Worm (Caenorhabditis elegans) whole organism, L4 larva: Measurements from ENCODE around the gene rmd-2.
A peak's percentile ranks its signal among the peaks of the same experiment; 100 is the strongest.

Experiments
- F37D6.2 ChIP-seq: sonication (generic microtip); optimal IDR thresholded peaks from 2 replicates; lab custom pipeline; 2016; ENCODE audit warnings: mild to moderate bottlenecking, missing genetic modification characterization, missing compliant biosample characterization
- T26A8.4 ChIP-seq: fragments of 200-800 bp; sonication (Bioruptor generic); IDR thresholded peaks from 2 replicates; pipeline ENCODE4 v1.3.6; 2022; ENCODE audit warnings: missing genetic modification characterization, missing compliant biosample characterization
- Y5F2A.4 ChIP-seq: fragments of 200-800 bp; sonication (Bioruptor generic); optimal IDR thresholded peaks from 2 replicates; lab custom pipeline; 2018; ENCODE audit warnings: mild to moderate bottlenecking, missing genetic modification characterization, missing compliant biosample characterization
- ZK546.5 ChIP-seq, 2 experiments: sonication (generic microtip); optimal IDR thresholded peaks; 2 replicates each; lab custom pipeline; 2017; ENCODE audit warnings: missing biosample characterization in 2 of 2, missing genetic modification characterization in 2 of 2
- aly-2 ChIP-seq: sonication (generic microtip); optimal IDR thresholded peaks from 2 replicates; lab custom pipeline; 2018; ENCODE audit warnings: missing biosample characterization, missing genetic modification characterization
- attf-4 ChIP-seq: sonication (generic microtip); optimal IDR thresholded peaks from 3 replicates; lab custom pipeline; 2017; ENCODE audit warnings: missing biosample characterization, missing genetic modification characterization
- ceh-28 ChIP-seq: fragments of 150-350 bp; optimal IDR thresholded peaks from 2 replicates; lab custom pipeline; 2014; ENCODE audit warnings: missing biosample characterization, missing genetic modification reagents, missing genetic modification characterization
- ceh-32 ChIP-seq: sonication (generic microtip); optimal IDR thresholded peaks from 2 replicates; lab custom pipeline; 2016; ENCODE audit warnings: mild to moderate bottlenecking, missing genetic modification characterization, missing compliant biosample characterization; ENCODE audit not compliant: poor library complexity
- ceh-62 ChIP-seq: sonication (generic microtip); optimal IDR thresholded peaks from 2 replicates; lab custom pipeline; 2017; ENCODE audit warnings: missing biosample characterization, missing genetic modification characterization
- ceh-82 ChIP-seq: sonication (generic microtip); optimal IDR thresholded peaks from 2 replicates; lab custom pipeline; 2017; ENCODE audit warnings: missing biosample characterization, missing genetic modification characterization
- ces-1 ChIP-seq: fragments of 150-350 bp; sonication (generic microtip); optimal IDR thresholded peaks from 4 replicates; lab custom pipeline; 2014; ENCODE audit warnings: missing biosample characterization, missing genetic modification reagents, missing genetic modification characterization
- daf-16 ChIP-seq, 3 experiments: sonication (generic microtip); optimal IDR thresholded peaks; 2 replicates each; lab custom pipeline; 2016 to 2017; ENCODE audit warnings: missing genetic modification characterization in 3 of 3, missing genetic modification reagents in 3 of 3, mild to moderate bottlenecking in 2 of 3, missing compliant biosample characterization in 2 of 3, missing biosample characterization in 1 of 3, moderate library complexity in 1 of 3
- dmd-6 ChIP-seq: fragments of 200-800 bp; sonication (Bioruptor generic); IDR thresholded peaks from 2 replicates; pipeline ENCODE4 v1.3.6; 2022; ENCODE audit warnings: missing genetic modification reagents, missing genetic modification characterization, missing compliant biosample characterization
- dmd-9 ChIP-seq: fragments of 200-800 bp; sonication (Bioruptor generic); IDR thresholded peaks from 2 replicates; pipeline ENCODE4 v1.3.6; 2022; ENCODE audit warnings: missing genetic modification reagents, missing genetic modification characterization, missing compliant biosample characterization
- dpl-1 ChIP-seq: fragments of 150-350 bp; optimal IDR thresholded peaks from 2 replicates; lab custom pipeline; 2014; ENCODE audit warnings: missing biosample characterization, missing genetic modification reagents, missing genetic modification characterization
- egl-43 ChIP-seq: fragments of 200-800 bp; sonication (Bioruptor generic); IDR thresholded peaks from 2 replicates; pipeline ENCODE4 v1.3.6; 2022; ENCODE audit warnings: missing genetic modification reagents, missing genetic modification characterization, missing compliant biosample characterization
- hlh-11 ChIP-seq: fragments of 200-800 bp; sonication (Bioruptor generic); optimal IDR thresholded peaks from 2 replicates; lab custom pipeline; 2018; ENCODE audit warnings: mild to moderate bottlenecking, missing genetic modification characterization, missing compliant biosample characterization
- jun-1 ChIP-seq: fragments of 150-350 bp; optimal IDR thresholded peaks from 2 replicates; lab custom pipeline; 2014; ENCODE audit warnings: missing biosample characterization, missing genetic modification reagents, missing genetic modification characterization
- lin-1 ChIP-seq: fragments of 200-800 bp; sonication (Bioruptor generic); IDR thresholded peaks from 2 replicates; pipeline ENCODE4 v1.3.6; 2022; ENCODE audit warnings: missing genetic modification reagents, missing genetic modification characterization, missing compliant biosample characterization
- lin-13 ChIP-seq: fragments of 150-350 bp; optimal IDR thresholded peaks from 2 replicates; lab custom pipeline; 2014; ENCODE audit warnings: missing biosample characterization, missing genetic modification reagents, missing genetic modification characterization
- lin-29 ChIP-seq: fragments of 200-800 bp; sonication (Bioruptor generic); IDR thresholded peaks from 2 replicates; pipeline ENCODE4 v1.3.6; 2022; ENCODE audit warnings: missing genetic modification reagents, missing genetic modification characterization, missing compliant biosample characterization
- lir-3 ChIP-seq: sonication (generic microtip); optimal IDR thresholded peaks from 2 replicates; lab custom pipeline; 2016; ENCODE audit warnings: mild to moderate bottlenecking, missing genetic modification characterization, missing compliant biosample characterization
- madf-5 ChIP-seq, 2 experiments: fragments of 200-800 bp; sonication (Bioruptor generic); IDR thresholded peaks; 2 replicates each; pipeline ENCODE4 v1.3.6; 2022; ENCODE audit warnings: missing compliant biosample characterization in 2 of 2, missing genetic modification characterization in 2 of 2
- madf-9 ChIP-seq: fragments of 200-800 bp; sonication (Bioruptor generic); conservative IDR thresholded peaks from 2 replicates; pipeline ENCODE4 v1.3.6; 2022; ENCODE audit warnings: missing genetic modification reagents, missing genetic modification characterization, missing compliant biosample characterization
- mdl-1 ChIP-seq, 2 experiments: fragments of 150-350 bp in 1 of 2; sonication (generic microtip) in 1 of 2; optimal IDR thresholded peaks; 2 replicates each; lab custom pipeline; 2014 to 2017; ENCODE audit warnings: missing biosample characterization in 2 of 2, missing genetic modification characterization in 2 of 2
- mdt-29 ChIP-seq: fragments of 200-800 bp; sonication (Bioruptor generic); IDR thresholded peaks from 2 replicates; pipeline ENCODE4 v1.3.6; 2022; ENCODE audit warnings: missing genetic modification reagents, missing genetic modification characterization, missing compliant biosample characterization
- mxl-3 ChIP-seq: fragments of 200-800 bp; sonication (Bioruptor generic); optimal IDR thresholded peaks from 2 replicates; lab custom pipeline; 2018; ENCODE audit warnings: mild to moderate bottlenecking, missing genetic modification characterization, missing compliant biosample characterization
- nhr-102 ChIP-seq: sonication (generic microtip); optimal IDR thresholded peaks from 2 replicates; lab custom pipeline; 2016; ENCODE audit warnings: mild to moderate bottlenecking, missing genetic modification characterization, moderate library complexity, missing compliant biosample characterization
- nhr-11 ChIP-seq: fragments of 150-350 bp; optimal IDR thresholded peaks from 2 replicates; lab custom pipeline; 2014; ENCODE audit warnings: missing biosample characterization, missing genetic modification characterization
- nhr-111 ChIP-seq: fragments of 200-800 bp; sonication (Bioruptor generic); optimal IDR thresholded peaks from 2 replicates; lab custom pipeline; 2018; ENCODE audit warnings: mild to moderate bottlenecking, missing genetic modification characterization, missing compliant biosample characterization
- nhr-25 ChIP-seq: sonication (generic microtip); optimal IDR thresholded peaks from 2 replicates; lab custom pipeline; 2017; ENCODE audit warnings: missing genetic modification characterization, mild to moderate bottlenecking, missing compliant biosample characterization, antibody characterized with exemption, moderate library complexity, borderline replicate concordance; ENCODE audit not compliant: insufficient read depth
- nhr-28 ChIP-seq: fragments of 150-350 bp; optimal IDR thresholded peaks from 2 replicates; lab custom pipeline; 2014; ENCODE audit warnings: missing biosample characterization, missing genetic modification characterization
- nhr-48 ChIP-seq: sonication (generic microtip); optimal IDR thresholded peaks from 2 replicates; lab custom pipeline; 2016; ENCODE audit warnings: mild to moderate bottlenecking, missing genetic modification characterization, missing compliant biosample characterization
- nhr-6 ChIP-seq: fragments of 150-350 bp; optimal IDR thresholded peaks from 2 replicates; lab custom pipeline; 2014; ENCODE audit warnings: missing biosample characterization, missing genetic modification characterization
- nhr-76 ChIP-seq: fragments of 150-350 bp; optimal IDR thresholded peaks from 2 replicates; lab custom pipeline; 2014; ENCODE audit warnings: missing biosample characterization, missing genetic modification characterization
- pha-4 ChIP-seq, 2 experiments: fragments of 150-350 bp in 1 of 2; fragments of 200-800 bp in 1 of 2; sonication (Bioruptor generic) in 1 of 2; IDR thresholded peaks in 1 of 2; optimal IDR thresholded peaks in 1 of 2; 2 replicates each; pipeline versions ENCODE4 v1.3.6 to Lab custom; 2014 to 2022; ENCODE audit warnings: missing genetic modification characterization in 2 of 2, missing genetic modification reagents in 2 of 2, missing biosample characterization in 1 of 2, missing compliant biosample characterization in 1 of 2
- php-3 ChIP-seq: fragments of 200-800 bp; sonication (Bioruptor generic); IDR thresholded peaks from 2 replicates; pipeline ENCODE4 v1.3.6; 2022; ENCODE audit warnings: missing genetic modification reagents, missing genetic modification characterization, missing compliant biosample characterization
- sdz-12 ChIP-seq: fragments of 200-800 bp; sonication (Bioruptor generic); optimal IDR thresholded peaks from 2 replicates; lab custom pipeline; 2018; ENCODE audit warnings: mild to moderate bottlenecking, missing genetic modification characterization, missing compliant biosample characterization
- set-16 ChIP-seq: fragments of 200-800 bp; sonication (Bioruptor generic); IDR thresholded peaks from 2 replicates; pipeline ENCODE4 v1.3.6; 2022; ENCODE audit warnings: missing genetic modification reagents, missing genetic modification characterization, missing compliant biosample characterization
- skn-1 ChIP-seq: fragments of 150-350 bp; optimal IDR thresholded peaks from 2 replicates; lab custom pipeline; 2014; ENCODE audit warnings: missing biosample characterization, missing genetic modification characterization
- snpc-1.2 ChIP-seq: fragments of 200-800 bp; sonication (Bioruptor generic); IDR thresholded peaks from 2 replicates; pipeline ENCODE4 v1.3.6; 2022; ENCODE audit warnings: missing genetic modification reagents, missing genetic modification characterization, missing compliant biosample characterization
- snpc-4 ChIP-seq: fragments of 150-350 bp; optimal IDR thresholded peaks from 2 replicates; lab custom pipeline; 2014; ENCODE audit warnings: missing biosample characterization, missing genetic modification characterization
- spr-3 ChIP-seq: fragments of 200-800 bp; sonication (Bioruptor generic); optimal IDR thresholded peaks from 2 replicates; lab custom pipeline; 2018; ENCODE audit warnings: mild to moderate bottlenecking, missing genetic modification characterization, missing compliant biosample characterization
- tag-97 ChIP-seq: fragments of 200-800 bp; sonication (Bioruptor generic); IDR thresholded peaks from 2 replicates; pipeline ENCODE4 v1.3.6; 2022; ENCODE audit warnings: missing genetic modification characterization, missing compliant biosample characterization
- unc-130 ChIP-seq: sonication (generic microtip); optimal IDR thresholded peaks from 2 replicates; lab custom pipeline; 2016; ENCODE audit warnings: missing genetic modification reagents, missing genetic modification characterization, missing compliant biosample characterization
- unc-39 ChIP-seq: sonication (generic microtip); optimal IDR thresholded peaks from 2 replicates; lab custom pipeline; 2017; ENCODE audit warnings: missing biosample characterization, missing genetic modification characterization
- vab-7 ChIP-seq: fragments of 200-800 bp; sonication (Bioruptor generic); IDR thresholded peaks from 2 replicates; pipeline ENCODE4 v1.3.6; 2022; ENCODE audit warnings: missing genetic modification reagents, missing genetic modification characterization, missing compliant biosample characterization
- zag-1 ChIP-seq: fragments of 150-350 bp; optimal IDR thresholded peaks from 2 replicates; lab custom pipeline; 2014; ENCODE audit warnings: missing biosample characterization, missing genetic modification characterization
- zfp-2 ChIP-seq: sonication (generic microtip); optimal IDR thresholded peaks from 2 replicates; lab custom pipeline; 2016; ENCODE audit warnings: mild to moderate bottlenecking, missing genetic modification characterization, missing compliant biosample characterization
- zfp-3 ChIP-seq: fragments of 200-800 bp; sonication (Bioruptor generic); conservative IDR thresholded peaks from 2 replicates; pipeline ENCODE4 v1.3.6; 2022; ENCODE audit warnings: missing genetic modification reagents, missing genetic modification characterization, missing compliant biosample characterization
- ztf-11 ChIP-seq: fragments of 150-350 bp; optimal IDR thresholded peaks from 2 replicates; lab custom pipeline; 2014; ENCODE audit warnings: missing biosample characterization, missing genetic modification characterization

Gene rmd-2

DNA sequence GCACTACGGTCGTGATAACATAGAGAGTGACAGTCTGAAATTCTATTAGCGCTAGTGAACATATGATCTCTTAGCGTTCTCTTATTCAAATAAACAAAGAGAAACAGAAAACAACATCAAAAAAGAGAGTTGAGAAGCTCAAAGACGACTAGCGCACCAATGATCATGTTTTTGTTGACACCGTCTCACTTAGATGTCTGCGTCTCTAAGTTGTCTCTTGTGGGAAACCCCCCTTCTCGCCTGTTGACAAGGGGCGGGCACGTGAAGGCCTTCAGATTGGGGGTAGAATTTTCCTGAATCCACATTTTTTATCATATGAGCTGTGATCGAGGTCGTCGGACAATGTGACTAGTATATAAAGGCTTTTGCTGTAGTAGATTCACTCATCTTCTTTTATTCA, 33.9 kb upstream of the rmd-2 start:
- no peak for TF ChIP-seq snpc-4
- no peak for TF ChIP-seq nhr-25 (tag; lab: Kevin White, UChicago)
- TF ChIP-seq T26A8.4, result no peak
- no peak for TF ChIP-seq Y5F2A.4 (GFP tag; lab: Kevin White, UChicago)
- TF ChIP-seq php-3 (GFP tag; lab: Robert Waterston, UW), result no peak
- no peak for TF ChIP-seq egl-43
- TF ChIP-seq zfp-3 (GFP tag; lab: Robert Waterston, UW), result no peak
- TF ChIP-seq lin-29, result no peak
- TF ChIP-seq nhr-11 (tag; lab: Kevin White, UChicago), result peak; percentile 36
- no peak for TF ChIP-seq snpc-1.2 (GFP tag; lab: Robert Waterston, UW)
- no peak for TF ChIP-seq nhr-76 (tag; lab: Kevin White, UChicago)
- TF ChIP-seq nhr-102 (tag; lab: Kevin White, UChicago), result no peak
- no peak for TF ChIP-seq nhr-111 (GFP tag; lab: Kevin White, UChicago)
- TF ChIP-seq mdl-1 (tag; optimal IDR thresholded peaks at IDR 0.05; lab: Kevin White, UChicago), result peak; percentile 84 to 88
- TF ChIP-seq nhr-6, result no peak
- no peak for TF ChIP-seq ceh-28 (tag; lab: Kevin White, UChicago)
- 0 out of 2 replicates have a peak, but pooled peaks have one; percentile 20 for TF ChIP-seq vab-7 (GFP tag; lab: Robert Waterston, UW)
- TF ChIP-seq spr-3 (GFP tag; lab: Kevin White, UChicago), result no peak
- no peak for TF ChIP-seq tag-97 (GFP tag; lab: Robert Waterston, UW)
- TF ChIP-seq mdt-29 (GFP tag; lab: Robert Waterston, UW), result no peak
- TF ChIP-seq daf-16 (GFP tag; optimal IDR thresholded peaks at IDR 0.05; lab: Kevin White, UChicago), result peak in 1 of 2 experiments; percentile 63
- peak; percentile 85 for TF ChIP-seq daf-16 (tag; optimal IDR thresholded peaks at IDR 0.05; lab: Kevin White, UChicago)
- TF ChIP-seq ceh-82 (tag; lab: Kevin White, UChicago), result no peak
- TF ChIP-seq F37D6.2 (tag; lab: Kevin White, UChicago), result no peak
- no peak for TF ChIP-seq ceh-32 (tag; lab: Kevin White, UChicago)
- no peak for TF ChIP-seq mxl-3 (GFP tag; lab: Kevin White, UChicago)
- no peak for TF ChIP-seq aly-2 (tag; lab: Kevin White, UChicago)
- TF ChIP-seq attf-4 (tag; lab: Kevin White, UChicago), result no peak
- no peak for TF ChIP-seq madf-5 (GFP tag; IDR thresholded peaks at IDR 0.05; lab: Robert Waterston, UW)
- no peak for TF ChIP-seq zag-1 (tag; lab: Kevin White, UChicago)
- no peak for TF ChIP-seq jun-1 (tag; lab: Kevin White, UChicago)
- TF ChIP-seq ztf-11, result no peak
- no peak for TF ChIP-seq dpl-1 (GFP tag; lab: Kevin White, UChicago)
- no peak for TF ChIP-seq nhr-28 (tag; lab: Kevin White, UChicago)
- TF ChIP-seq hlh-11 (tag; lab: Kevin White, UChicago), result peak; percentile 64
- no peak for TF ChIP-seq skn-1 (tag; lab: Kevin White, UChicago)
- no peak for TF ChIP-seq ceh-62 (tag; lab: Kevin White, UChicago)
- no peak for TF ChIP-seq unc-39 (tag; lab: Kevin White, UChicago)
- no peak for TF ChIP-seq lin-1 (GFP tag; lab: Robert Waterston, UW)
- TF ChIP-seq madf-9 (GFP tag; lab: Robert Waterston, UW), result no peak
- no peak for TF ChIP-seq sdz-12
- no peak for TF ChIP-seq ZK546.5 (tag; optimal IDR thresholded peaks at IDR 0.05; lab: Kevin White, UChicago)
- TF ChIP-seq unc-130 (GFP tag; lab: Kevin White, UChicago), result no peak
- TF ChIP-seq set-16 (GFP tag; lab: Robert Waterston, UW), result no peak
- peak; percentile 48; the same call in 1 of the 2 replicates for TF ChIP-seq dmd-6
- TF ChIP-seq zfp-2 (tag; lab: Kevin White, UChicago), result no peak
- TF ChIP-seq dmd-9 (GFP tag; lab: Robert Waterston, UW), result no peak
- no peak for TF ChIP-seq pha-4 (GFP tag; IDR thresholded peaks at IDR 0.05; lab: Robert Waterston, UW)
- TF ChIP-seq pha-4 (tag; optimal IDR thresholded peaks at IDR 0.05; lab: Kevin White, UChicago), result peak; percentile 73
- no peak for TF ChIP-seq ces-1 (GFP tag; lab: Kevin White, UChicago)
- no peak for TF ChIP-seq lir-3 (tag; lab: Kevin White, UChicago)
- TF ChIP-seq nhr-48 (tag; lab: Kevin White, UChicago), result no peak
- TF ChIP-seq lin-13 (GFP tag; lab: Kevin White, UChicago), result no peak
